Comparison of ENCODE assay signal across 1 fruit fly cellular context in genomic region chr3L:15013957-15014692, dm6.
TF ChIP-seq lines count a peak whose summit lies in the region.

Gene Reck, minus strand, starts transcription at chr3L:15014062.

TF ChIP-seq in whole organism, embryonic, 481 proteins besides CTCF, POLR2A, EP300 and RAD21 (continued from another document and continues in another):
- TF ChIP-seq usp (GFP tag; optimal IDR thresholded peaks at IDR 0.05; lab: Kevin White, UChicago) (no peak), zf30C (GFP tag; optimal IDR thresholded peaks at IDR 0.05; lab: Kevin White, UChicago) (peak; percentile 86), CG13624 (GFP tag; optimal IDR thresholded peaks at IDR 0.05; lab: Kevin White, UChicago) (peak; percentile 51), CG14860 (GFP tag; IDR thresholded peaks at IDR 0.05; lab: Robert Waterston, UW; ENCODE audit: partially characterized antibody) (no peak), ato (GFP tag; IDR thresholded peaks at IDR 0.05; lab: Robert Waterston, UW; ENCODE audit: partially characterized antibody) (no peak), TFAM (GFP tag; optimal IDR thresholded peaks at IDR 0.05; lab: Kevin White, UChicago) (peak; percentile 4), gsb (GFP tag; IDR thresholded peaks at IDR 0.05; lab: Robert Waterston, UW) (peak; percentile 47; the same call in 1 of the 2 replicates), Lhr (GFP tag; optimal IDR thresholded peaks at IDR 0.05; lab: Kevin White, UChicago) (no peak), CG4424 (GFP tag; optimal IDR thresholded peaks at IDR 0.05; lab: Kevin White, UChicago) (peak; percentile 91), E2f2 (GFP tag; IDR thresholded peaks at IDR 0.05; lab: Robert Waterston, UW) (peak; percentile 75), CG10462 (GFP tag; optimal IDR thresholded peaks at IDR 0.05; lab: Kevin White, UChicago) (peak; percentile 42), Optix (GFP tag; IDR thresholded peaks at IDR 0.05; lab: Robert Waterston, UW) (peak; percentile 68; the same call in 2 of the 3 replicates), CG1024 (GFP tag; IDR thresholded peaks at IDR 0.05; lab: Robert Waterston, UW) (peak; percentile 77), D19B (GFP tag; optimal IDR thresholded peaks at IDR 0.05; lab: Kevin White, UChicago) (peak; percentile 46), CG8359 (GFP tag; optimal IDR thresholded peaks at IDR 0.05; lab: Kevin White, UChicago; ENCODE audit: borderline replicate concordance) (peak; percentile 78), CG17359 (tag; optimal IDR thresholded peaks at IDR 0.05; lab: Kevin White, UChicago) (peak; percentile 91), CG17612 (GFP tag; IDR thresholded peaks at IDR 0.05; lab: Robert Waterston, UW) (no peak), CG9876 (GFP tag; optimal IDR thresholded peaks at IDR 0.05; lab: Kevin White, UChicago) (no peak), gfzf (GFP tag; optimal IDR thresholded peaks at IDR 0.05; lab: Kevin White, UChicago) (peak; percentile 51), CG18262 (tag; optimal IDR thresholded peaks at IDR 0.05; lab: Kevin White, UChicago) (peak; percentile 86), NfI (GFP tag; optimal IDR thresholded peaks at IDR 0.05; lab: Kevin White, UChicago) (peak; percentile 77), seq (GFP tag; IDR thresholded peaks at IDR 0.05; lab: Robert Waterston, UW) (peak; percentile 70; the same call in 1 of the 2 replicates), pho (GFP tag; optimal IDR thresholded peaks at IDR 0.05; lab: Kevin White, UChicago) (no peak), vfl (GFP tag; optimal IDR thresholded peaks at IDR 0.05; lab: Kevin White, UChicago) (no peak), lilli (GFP tag; optimal IDR thresholded peaks at IDR 0.05; lab: Kevin White, UChicago) (peak; percentile 71), dmrt11E (tag; optimal IDR thresholded peaks at IDR 0.05; lab: Kevin White, UChicago) (peak; percentile 84), CG10321 (GFP tag; IDR thresholded peaks at IDR 0.05; lab: Robert Waterston, UW) (peak; percentile 59; the same call in 1 of the 2 replicates), NC2β (GFP tag; optimal IDR thresholded peaks at IDR 0.05; lab: Kevin White, UChicago) (peak; percentile 45), CG6175 (GFP tag; IDR thresholded peaks at IDR 0.05; lab: Robert Waterston, UW) (peak; percentile 33; the same call in 1 of the 3 replicates), tgo (GFP tag; IDR thresholded peaks at IDR 0.05; lab: Robert Waterston, UW) (peak; percentile 72), Hmr (GFP tag; optimal IDR thresholded peaks at IDR 0.05; lab: Kevin White, UChicago) (peak; percentile 56), CG17385 (GFP tag; optimal IDR thresholded peaks at IDR 0.05; lab: Kevin White, UChicago) (peak; percentile 77), CG11560 (tag; IDR thresholded peaks at IDR 0.05; lab: Robert Waterston, UW) (no peak), CG7987 (GFP tag; optimal IDR thresholded peaks at IDR 0.05; lab: Kevin White, UChicago) (peak; percentile 77), Nf-YA (GFP tag; IDR thresholded peaks at IDR 0.05; lab: Robert Waterston, UW) (peak; percentile 78), CG4328 (GFP tag; optimal IDR thresholded peaks at IDR 0.05; lab: Kevin White, UChicago) (peak; percentile 72), jigr1 (GFP tag; IDR thresholded peaks at IDR 0.05; lab: Robert Waterston, UW) (no peak), exex (tag; optimal IDR thresholded peaks at IDR 0.05; lab: Kevin White, UChicago) (peak; percentile 29), CG1529 (GFP tag; optimal IDR thresholded peaks at IDR 0.05; lab: Kevin White, UChicago) (peak; percentile 77), Dip2 (GFP tag; IDR thresholded peaks at IDR 0.05; lab: Robert Waterston, UW) (no peak), BEAF-32 (GFP tag; optimal IDR thresholded peaks at IDR 0.05; lab: Kevin White, UChicago) (no peak), CG12219 (GFP tag; optimal IDR thresholded peaks at IDR 0.05; lab: Kevin White, UChicago) (peak; percentile 72), dm (GFP tag; optimal IDR thresholded peaks at IDR 0.05; lab: Kevin White, UChicago) (no peak), lmd (GFP tag; IDR thresholded peaks at IDR 0.05; lab: Robert Waterston, UW) (peak; percentile 69), Xrp1 (GFP tag; IDR thresholded peaks at IDR 0.05; lab: Robert Waterston, UW) (peak; percentile 92), CG8944 (GFP tag; optimal IDR thresholded peaks at IDR 0.05; lab: Kevin White, UChicago) (peak; percentile 12), Atf3 (GFP tag; optimal IDR thresholded peaks at IDR 0.05; lab: Kevin White, UChicago) (peak; percentile 3), CG10654 (GFP tag; optimal IDR thresholded peaks at IDR 0.05; lab: Kevin White, UChicago) (peak; percentile 76), CG12391 (tag; optimal IDR thresholded peaks at IDR 0.05; lab: Kevin White, UChicago) (peak; percentile 90), chn (GFP tag; optimal IDR thresholded peaks at IDR 0.05; lab: Kevin White, UChicago) (peak; percentile 38), knrl (GFP tag; IDR thresholded peaks at IDR 0.05; lab: Robert Waterston, UW; ENCODE audit: partially characterized antibody) (peak; percentile 52; the same call in 1 of the 3 replicates), repo (GFP tag; optimal IDR thresholded peaks at IDR 0.05; lab: Kevin White, UChicago) (peak; percentile 6), Doc2 (GFP tag; IDR thresholded peaks at IDR 0.05; lab: Robert Waterston, UW) (no peak), caup (GFP tag; optimal IDR thresholded peaks at IDR 0.05; lab: Kevin White, UChicago; ENCODE audit: severe bottlenecking) (peak; percentile 83), Gug (GFP tag; IDR thresholded peaks at IDR 0.05; lab: Robert Waterston, UW) (peak; percentile 64; the same call in 2 of the 4 replicates), CoRest (tag; optimal IDR thresholded peaks at IDR 0.05; lab: Kevin White, UChicago) (peak; percentile 78), CG10431 (GFP tag; optimal IDR thresholded peaks at IDR 0.05; lab: Kevin White, UChicago) (peak; percentile 19), CG34376 (GFP tag; optimal IDR thresholded peaks at IDR 0.05; lab: Kevin White, UChicago) (peak; percentile 32), bigmax (GFP tag; optimal IDR thresholded peaks at IDR 0.05; lab: Kevin White, UChicago) (no peak), Tbp (GFP tag; optimal IDR thresholded peaks at IDR 0.05; lab: Kevin White, UChicago) (no peak), CG4820 (GFP tag; optimal IDR thresholded peaks at IDR 0.05; lab: Kevin White, UChicago) (peak; percentile 78), crol (GFP tag; IDR thresholded peaks at IDR 0.05; lab: Robert Waterston, UW) (no peak), tin (GFP tag; optimal IDR thresholded peaks at IDR 0.05; lab: Kevin White, UChicago) (peak; percentile 84), Hsf (GFP tag; optimal IDR thresholded peaks at IDR 0.05; lab: Kevin White, UChicago) (peak; percentile 70), CG4730 (GFP tag; IDR thresholded peaks at IDR 0.05; lab: Robert Waterston, UW) (peak; percentile 74), CG43689 (GFP tag; IDR thresholded peaks at IDR 0.05; lab: Robert Waterston, UW) (peak; percentile 48; the same call in 1 of the 2 replicates), Vsx1 (GFP tag; optimal IDR thresholded peaks at IDR 0.05; lab: Kevin White, UChicago) (peak; percentile 60), pfk (GFP tag; optimal IDR thresholded peaks at IDR 0.05; lab: Kevin White, UChicago) (no peak), CG13775 (GFP tag; optimal IDR thresholded peaks at IDR 0.05; lab: Kevin White, UChicago) (peak; percentile 79), shn (GFP tag; optimal IDR thresholded peaks at IDR 0.05; lab: Kevin White, UChicago) (no peak), toy (GFP tag; IDR thresholded peaks at IDR 0.05; lab: Robert Waterston, UW) (0 out of 2 replicates have a peak, but pooled peaks have one; percentile 31), dpn (GFP tag; optimal IDR thresholded peaks at IDR 0.05; lab: Kevin White, UChicago) (peak; percentile 33 to 82), CG10209 (GFP tag; optimal IDR thresholded peaks at IDR 0.05; lab: Kevin White, UChicago) (peak; percentile 73), stc (GFP tag; IDR thresholded peaks at IDR 0.05; lab: Robert Waterston, UW) (peak; percentile 85), gt (GFP tag; IDR thresholded peaks at IDR 0.05; lab: Robert Waterston, UW) (peak; percentile 29; the same call in 1 of the 2 replicates), CG17328 (GFP tag; IDR thresholded peaks at IDR 0.05; lab: Robert Waterston, UW) (peak; percentile 88), HmgZ (tag; optimal IDR thresholded peaks at IDR 0.05; lab: Kevin White, UChicago) (no peak), emc (GFP tag; optimal IDR thresholded peaks at IDR 0.05; lab: Kevin White, UChicago) (peak; percentile 37), da (GFP tag; optimal IDR thresholded peaks at IDR 0.05; lab: Kevin White, UChicago) (no peak), CG9215 (GFP tag; IDR thresholded peaks at IDR 0.05; lab: Robert Waterston, UW) (no peak), Pdp1 (GFP tag; optimal IDR thresholded peaks at IDR 0.05; lab: Kevin White, UChicago) (peak; percentile 46 to 81), crp (GFP tag; optimal IDR thresholded peaks at IDR 0.05; lab: Kevin White, UChicago) (peak in 1 of 2 experiments; percentile 13), hbn (GFP tag; IDR thresholded peaks at IDR 0.05; lab: Robert Waterston, UW; ENCODE audit: partially characterized antibody) (no peak), ab (GFP tag; optimal IDR thresholded peaks at IDR 0.05; lab: Kevin White, UChicago) (no peak), Dip3 (GFP tag; optimal IDR thresholded peaks at IDR 0.05; lab: Kevin White, UChicago) (peak; percentile 21), CG31365 (tag; optimal IDR thresholded peaks at IDR 0.05; lab: Kevin White, UChicago) (peak; percentile 98), Dad (GFP tag; optimal IDR thresholded peaks at IDR 0.05; lab: Kevin White, UChicago) (peak; percentile 20), Hr3 (GFP tag; optimal IDR thresholded peaks at IDR 0.05; lab: Kevin White, UChicago) (peak; percentile 80), CG18476 (GFP tag; optimal IDR thresholded peaks at IDR 0.05; lab: Kevin White, UChicago) (peak; percentile 88), crc (GFP tag; optimal IDR thresholded peaks at IDR 0.05; lab: Kevin White, UChicago) (peak; percentile 13), tx (GFP tag; optimal IDR thresholded peaks at IDR 0.05; lab: Kevin White, UChicago) (peak; percentile 12), Mes4 (GFP tag; optimal IDR thresholded peaks at IDR 0.05; lab: Kevin White, UChicago) (no peak), CG6854 (GFP tag; optimal IDR thresholded peaks at IDR 0.05; lab: Kevin White, UChicago) (peak; percentile 75), ara (GFP tag; IDR thresholded peaks at IDR 0.05; lab: Robert Waterston, UW) (peak; percentile 73; the same call in 1 of the 2 replicates), CG3163 (GFP tag; optimal IDR thresholded peaks at IDR 0.05; lab: Kevin White, UChicago) (no peak), CG11085 (GFP tag; IDR thresholded peaks at IDR 0.05; lab: Robert Waterston, UW) (peak; percentile 45; the same call in 1 of the 2 replicates), CG17186 (GFP tag; optimal IDR thresholded peaks at IDR 0.05; lab: Kevin White, UChicago) (no peak), CG31224 (GFP tag; IDR thresholded peaks at IDR 0.05; lab: Robert Waterston, UW) (peak; percentile 55), Oli (tag; optimal IDR thresholded peaks at IDR 0.05; lab: Kevin White, UChicago) (peak; percentile 71), CG15514 (GFP tag; optimal IDR thresholded peaks at IDR 0.05; lab: Kevin White, UChicago) (peak; percentile 76), CG4360 (GFP tag; IDR thresholded peaks at IDR 0.05; lab: Robert Waterston, UW) (peak; percentile 43; the same call in 1 of the 2 replicates), Fer1 (GFP tag; optimal IDR thresholded peaks at IDR 0.05; lab: Kevin White, UChicago) (peak; percentile 89), Adf1 (GFP tag; IDR thresholded peaks at IDR 0.05; lab: Robert Waterston, UW) (peak; percentile 37; the same call in 1 of the 2 replicates), CG18599 (GFP tag; optimal IDR thresholded peaks at IDR 0.05; lab: Kevin White, UChicago) (peak; percentile 86), disco-r (GFP tag; optimal IDR thresholded peaks at IDR 0.05; lab: Kevin White, UChicago) (no peak), cato (GFP tag; optimal IDR thresholded peaks at IDR 0.05; lab: Kevin White, UChicago; ENCODE audit: borderline replicate concordance) (peak; percentile 43), bab2 (GFP tag; optimal IDR thresholded peaks at IDR 0.05; lab: Kevin White, UChicago) (peak; percentile 57), Bgb (GFP tag; IDR thresholded peaks at IDR 0.05; lab: Robert Waterston, UW; ENCODE audit: partially characterized antibody) (no peak), Mad (GFP tag; optimal IDR thresholded peaks at IDR 0.05; lab: Kevin White, UChicago) (peak; percentile 71), Bdp1 (GFP tag; optimal IDR thresholded peaks at IDR 0.05; lab: Kevin White, UChicago) (no peak), zen (tag; optimal IDR thresholded peaks at IDR 0.05; lab: Kevin White, UChicago) (peak; percentile 81), sug (tag; optimal IDR thresholded peaks at IDR 0.05; lab: Kevin White, UChicago) (peak; percentile 45), CG6689 (GFP tag; IDR thresholded peaks at IDR 0.05; lab: Robert Waterston, UW) (no peak), kni (GFP tag; optimal IDR thresholded peaks at IDR 0.05; lab: Kevin White, UChicago) (no peak), Drgx (GFP tag; IDR thresholded peaks at IDR 0.05; lab: Robert Waterston, UW) (peak; percentile 94), CG9817 (tag; optimal IDR thresholded peaks at IDR 0.05; lab: Kevin White, UChicago) (peak; percentile 58), YL-1 (GFP tag; optimal IDR thresholded peaks at IDR 0.05; lab: Kevin White, UChicago) (no peak), gem (tag; optimal IDR thresholded peaks at IDR 0.05; lab: Kevin White, UChicago) (peak; percentile 90), sima (GFP tag; optimal IDR thresholded peaks at IDR 0.05; lab: Kevin White, UChicago) (no peak), CG5953 (GFP tag; IDR thresholded peaks at IDR 0.05; lab: Robert Waterston, UW) (peak; percentile 89), Hmx (GFP tag; optimal IDR thresholded peaks at IDR 0.05; lab: Kevin White, UChicago) (no peak), CG11247 (GFP tag; IDR thresholded peaks at IDR 0.05; lab: Robert Waterston, UW) (peak; percentile 73), B-H1 (GFP tag; IDR thresholded peaks at IDR 0.05; lab: Robert Waterston, UW) (peak; percentile 77; the same call in 2 of the 3 replicates), CG30020 (tag; optimal IDR thresholded peaks at IDR 0.05; lab: Kevin White, UChicago) (no peak), cwo (GFP tag; optimal IDR thresholded peaks at IDR 0.05; lab: Kevin White, UChicago) (peak; percentile 76), dati (GFP tag; IDR thresholded peaks at IDR 0.05; lab: Robert Waterston, UW) (peak; percentile 79), hkb (optimal IDR thresholded peaks at IDR 0.05; lab: Kevin White, UChicago) (no peak), hkb (GFP tag; IDR thresholded peaks at IDR 0.05; lab: Robert Waterston, UW) (peak; percentile 95), Taf1 (GFP tag; IDR thresholded peaks at IDR 0.05; lab: Robert Waterston, UW) (no peak), Hand (GFP tag; optimal IDR thresholded peaks at IDR 0.05; lab: Kevin White, UChicago) (peak; percentile 42)
